Worm (Caenorhabditis elegans) whole organism, L4 larva: ENCODE results near the gene dsl-3.

Source experiments
- F26F4.8 ChIP-seq: fragments of 200-800 bp; sonication (Bioruptor generic); conservative IDR thresholded peaks from 2 replicates; pipeline ENCODE4 v1.3.6; 2022; ENCODE audit warnings: missing genetic modification characterization, missing compliant biosample characterization
- F37D6.2 ChIP-seq: sonication (generic microtip); optimal IDR thresholded peaks from 2 replicates; lab custom pipeline; 2016; ENCODE audit warnings: mild to moderate bottlenecking, missing genetic modification characterization, missing compliant biosample characterization
- T20F7.1 ChIP-seq: fragments of 200-800 bp; sonication (Bioruptor generic); optimal IDR thresholded peaks from 2 replicates; lab custom pipeline; 2018; ENCODE audit warnings: mild to moderate bottlenecking, missing genetic modification characterization, missing compliant biosample characterization
- T26A8.4 ChIP-seq: fragments of 200-800 bp; sonication (Bioruptor generic); IDR thresholded peaks from 2 replicates; pipeline ENCODE4 v1.3.6; 2022; ENCODE audit warnings: missing genetic modification characterization, missing compliant biosample characterization
- Y105C5A.15 ChIP-seq: fragments of 200-800 bp; sonication (Bioruptor generic); IDR thresholded peaks from 2 replicates; pipeline ENCODE4 v1.3.6; 2022; ENCODE audit warnings: missing genetic modification characterization, missing compliant biosample characterization
- Y5F2A.4 ChIP-seq: fragments of 200-800 bp; sonication (Bioruptor generic); optimal IDR thresholded peaks from 2 replicates; lab custom pipeline; 2018; ENCODE audit warnings: mild to moderate bottlenecking, missing genetic modification characterization, missing compliant biosample characterization
- ZK546.5 ChIP-seq, 2 experiments: sonication (generic microtip); optimal IDR thresholded peaks; 2 replicates each; lab custom pipeline; 2017; ENCODE audit warnings: missing biosample characterization in 2 of 2, missing genetic modification characterization in 2 of 2
- aha-1 ChIP-seq: fragments of 150-350 bp; peaks from one replicate; lab custom pipeline; 2014; ENCODE audit warnings: missing biosample characterization, missing genetic modification characterization
- aly-2 ChIP-seq: sonication (generic microtip); optimal IDR thresholded peaks from 2 replicates; lab custom pipeline; 2018; ENCODE audit warnings: missing biosample characterization, missing genetic modification characterization
- ceh-28 ChIP-seq: fragments of 150-350 bp; optimal IDR thresholded peaks from 2 replicates; lab custom pipeline; 2014; ENCODE audit warnings: missing biosample characterization, missing genetic modification reagents, missing genetic modification characterization
- ceh-44 ChIP-seq: fragments of 200-800 bp; sonication (Bioruptor generic); IDR thresholded peaks from 2 replicates; pipeline ENCODE4 v1.3.6; 2022; ENCODE audit warnings: missing genetic modification reagents, missing genetic modification characterization, missing compliant biosample characterization
- ces-1 ChIP-seq: fragments of 150-350 bp; sonication (generic microtip); optimal IDR thresholded peaks from 4 replicates; lab custom pipeline; 2014; ENCODE audit warnings: missing biosample characterization, missing genetic modification reagents, missing genetic modification characterization
- daf-16 ChIP-seq, 3 experiments: sonication (generic microtip); optimal IDR thresholded peaks; 2 replicates each; lab custom pipeline; 2016 to 2017; ENCODE audit warnings: missing genetic modification characterization in 3 of 3, missing genetic modification reagents in 3 of 3, mild to moderate bottlenecking in 2 of 3, missing compliant biosample characterization in 2 of 3, missing biosample characterization in 1 of 3, moderate library complexity in 1 of 3
- dmd-8 ChIP-seq: fragments of 200-800 bp; sonication (Bioruptor generic); IDR thresholded peaks from 2 replicates; pipeline ENCODE4 v1.3.6; 2022; ENCODE audit warnings: missing genetic modification characterization, missing compliant biosample characterization
- dve-1 ChIP-seq: sonication (generic microtip); optimal IDR thresholded peaks from 2 replicates; lab custom pipeline; 2017; ENCODE audit warnings: antibody characterized with exemption, mild to moderate bottlenecking, missing genetic modification characterization, missing compliant biosample characterization; ENCODE audit not compliant: insufficient read depth
- egl-27 ChIP-seq: sonication (generic microtip); optimal IDR thresholded peaks from 3 replicates; lab custom pipeline; 2017; ENCODE audit warnings: missing biosample characterization, missing genetic modification reagents, missing genetic modification characterization
- hlh-30 ChIP-seq: sonication (generic microtip); optimal IDR thresholded peaks from 2 replicates; lab custom pipeline; 2017; ENCODE audit warnings: antibody characterized with exemption, mild to moderate bottlenecking, missing genetic modification characterization, missing compliant biosample characterization; ENCODE audit not compliant: insufficient read depth
- lim-7 ChIP-seq: fragments of 200-800 bp; sonication (Bioruptor generic); IDR thresholded peaks from 2 replicates; pipeline ENCODE4 v1.3.6; 2022; ENCODE audit warnings: missing genetic modification characterization, missing compliant biosample characterization
- lin-29 ChIP-seq: fragments of 200-800 bp; sonication (Bioruptor generic); IDR thresholded peaks from 2 replicates; pipeline ENCODE4 v1.3.6; 2022; ENCODE audit warnings: missing genetic modification reagents, missing genetic modification characterization, missing compliant biosample characterization
- lin-38 ChIP-seq: fragments of 200-800 bp; sonication (Bioruptor generic); IDR thresholded peaks from 2 replicates; pipeline ENCODE4 v1.3.6; 2022; ENCODE audit warnings: missing genetic modification reagents, missing genetic modification characterization, missing compliant biosample characterization
- mdl-1 ChIP-seq, 2 experiments: fragments of 150-350 bp in 1 of 2; sonication (generic microtip) in 1 of 2; optimal IDR thresholded peaks; 2 replicates each; lab custom pipeline; 2014 to 2017; ENCODE audit warnings: missing biosample characterization in 2 of 2, missing genetic modification characterization in 2 of 2
- mdt-29 ChIP-seq: fragments of 200-800 bp; sonication (Bioruptor generic); IDR thresholded peaks from 2 replicates; pipeline ENCODE4 v1.3.6; 2022; ENCODE audit warnings: missing genetic modification reagents, missing genetic modification characterization, missing compliant biosample characterization
- mes-2 ChIP-seq: sonication (generic microtip); optimal IDR thresholded peaks from 2 replicates; lab custom pipeline; 2016; ENCODE audit warnings: missing genotype, mild to moderate bottlenecking, missing genetic modification characterization, missing compliant biosample characterization; ENCODE audit not compliant: poor library complexity, severe bottlenecking
- nhr-25 ChIP-seq: sonication (generic microtip); optimal IDR thresholded peaks from 2 replicates; lab custom pipeline; 2017; ENCODE audit warnings: missing genetic modification characterization, mild to moderate bottlenecking, missing compliant biosample characterization, antibody characterized with exemption, moderate library complexity, borderline replicate concordance; ENCODE audit not compliant: insufficient read depth
- nhr-41 ChIP-seq: fragments of 200-800 bp; sonication (Bioruptor generic); IDR thresholded peaks from 2 replicates; pipeline ENCODE4 v1.3.6; 2022; ENCODE audit warnings: missing genetic modification reagents, missing genetic modification characterization, missing compliant biosample characterization
- nhr-76 ChIP-seq: fragments of 150-350 bp; optimal IDR thresholded peaks from 2 replicates; lab custom pipeline; 2014; ENCODE audit warnings: missing biosample characterization, missing genetic modification characterization
- spr-3 ChIP-seq: fragments of 200-800 bp; sonication (Bioruptor generic); optimal IDR thresholded peaks from 2 replicates; lab custom pipeline; 2018; ENCODE audit warnings: mild to moderate bottlenecking, missing genetic modification characterization, missing compliant biosample characterization
- tag-97 ChIP-seq: fragments of 200-800 bp; sonication (Bioruptor generic); IDR thresholded peaks from 2 replicates; pipeline ENCODE4 v1.3.6; 2022; ENCODE audit warnings: missing genetic modification characterization, missing compliant biosample characterization
- unc-62 ChIP-seq, 3 experiments: fragments of 150-350 bp in 1 of 3; sonication (generic microtip); optimal IDR thresholded peaks in 2 of 3; peaks in 1 of 3; 1 replicate in 1 of 3; 2 replicates in 2 of 3; lab custom pipeline; 2014 to 2017; ENCODE audit warnings: missing biosample characterization in 3 of 3, missing genetic modification characterization in 3 of 3, missing genetic modification reagents in 3 of 3, missing genotype in 1 of 3
- zag-1 ChIP-seq: fragments of 150-350 bp; optimal IDR thresholded peaks from 2 replicates; lab custom pipeline; 2014; ENCODE audit warnings: missing biosample characterization, missing genetic modification characterization
- zfp-2 ChIP-seq: sonication (generic microtip); optimal IDR thresholded peaks from 2 replicates; lab custom pipeline; 2016; ENCODE audit warnings: mild to moderate bottlenecking, missing genetic modification characterization, missing compliant biosample characterization

The dsl-3 gene

DNA sequence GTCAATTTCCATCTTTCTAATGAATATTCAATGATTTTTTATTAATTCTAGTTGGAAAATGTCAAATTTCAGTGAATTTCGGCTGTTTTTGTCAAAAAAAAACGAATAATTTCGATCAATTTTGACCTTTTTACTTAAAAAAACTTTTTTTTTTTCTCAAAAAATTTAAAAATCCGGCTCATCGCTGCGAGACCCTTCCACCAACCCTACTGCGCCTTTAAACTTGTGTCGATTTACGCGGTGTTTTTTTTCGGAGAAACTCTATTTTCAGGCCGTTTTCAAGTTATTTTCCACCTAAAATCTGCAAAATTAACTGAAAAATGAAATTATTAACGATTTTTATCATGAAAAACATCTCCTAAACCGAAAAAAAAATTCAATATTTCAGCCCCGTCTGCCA is 9.3 kb upstream of the dsl-3 start:
- TF ChIP-seq aha-1 (peak; percentile 59), F26F4.8 (GFP tag; lab: Robert Waterston, UW) (no peak)

- TF ChIP-seq tag-97 (GFP tag; lab: Robert Waterston, UW) (no peak), nhr-25 (tag; lab: Kevin White, UChicago) (no peak), egl-27 (no peak), dmd-8 (GFP tag; lab: Robert Waterston, UW) (no peak), daf-16 (GFP tag; optimal IDR thresholded peaks at IDR 0.05; lab: Kevin White, UChicago) (no peak), daf-16 (tag; optimal IDR thresholded peaks at IDR 0.05; lab: Kevin White, UChicago) (no peak), ZK546.5 (tag; optimal IDR thresholded peaks at IDR 0.05; lab: Kevin White, UChicago) (no peak), zfp-2 (no peak), lin-29 (GFP tag; lab: Robert Waterston, UW) (no peak)
These were observed 8.7 kb upstream of the dsl-3 start, which contains the start of gene set-23 for ce11 chrIV:1601357-1601756. set-23 (plus strand) TSS chrIV:1601657.

DNA sequence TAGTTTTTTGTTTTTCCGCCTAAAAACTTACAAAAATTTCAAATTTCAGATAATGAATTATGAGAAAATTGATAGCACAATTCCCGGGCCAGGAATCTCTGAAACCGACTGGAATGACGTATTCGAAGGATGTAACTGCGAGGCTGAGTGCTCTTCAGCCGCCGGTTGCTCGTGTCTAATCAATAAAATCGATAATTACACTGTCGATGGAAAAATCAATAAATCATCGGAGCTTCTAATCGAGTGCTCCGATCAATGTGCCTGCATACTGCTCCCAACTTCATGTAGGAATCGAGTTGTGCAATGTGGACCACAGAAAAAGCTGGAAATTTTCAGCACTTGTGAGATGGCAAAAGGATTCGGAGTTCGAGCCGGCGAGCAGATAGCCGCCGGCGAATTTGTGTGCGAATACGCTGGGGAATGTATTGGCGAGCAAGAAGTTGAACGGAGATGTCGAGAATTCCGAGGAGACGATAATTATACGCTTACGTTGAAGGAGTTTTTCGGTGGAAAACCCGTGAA is 7.1 kb upstream of the dsl-3 start:
- TF ChIP-seq zfp-2 (no peak), aha-1 (peak; percentile 95), ceh-28 (tag; lab: Kevin White, UChicago) (peak; percentile 87)
- TF ChIP-seq, all 104 proteins: peak for 2

- TF ChIP-seq unc-62 (GFP tag; optimal IDR thresholded peaks at IDR 0.05 in 1 of 2; lab: Kevin White, UChicago) (peak in 1 of 2 experiments; percentile 91), unc-62 (tag; optimal IDR thresholded peaks at IDR 0.05; lab: Kevin White, UChicago) (no peak), nhr-41 (GFP tag; lab: Robert Waterston, UW) (no peak), spr-3 (GFP tag; lab: Kevin White, UChicago) (no peak)
These were observed 4.8 kb upstream of the dsl-3 start, which contains the start of gene Y41D4B.11 for ce11 chrIV:1605276-1605762. Y41D4B.11 (plus strand) TSS chrIV:1605712.

ce11 chrIV:1613592-1613991 is 3.5 kb downstream of the dsl-3 start, which contains the start of gene nhr-122:
nhr-122 (plus strand) TSS chrIV:1613892.
- TF ChIP-seq Y105C5A.15 (GFP tag; lab: Robert Waterston, UW) (no peak), aly-2 (no peak), dve-1 (tag; lab: Kevin White, UChicago) (peak; percentile 21), nhr-76 (tag; lab: Kevin White, UChicago) (no peak), zag-1 (tag; lab: Kevin White, UChicago) (no peak), lim-7 (GFP tag; lab: Robert Waterston, UW) (no peak), ces-1 (no peak), F37D6.2 (tag; lab: Kevin White, UChicago) (no peak), mdt-29 (GFP tag; lab: Robert Waterston, UW) (no peak), hlh-30 (tag; lab: Kevin White, UChicago) (peak; percentile 12), lin-38 (GFP tag; lab: Robert Waterston, UW) (no peak), ceh-44 (no peak), mes-2 (tag; lab: Kevin White, UChicago) (peak; percentile 30), T20F7.1 (GFP tag; lab: Kevin White, UChicago) (no peak), aha-1 (peak; percentile 9), T26A8.4 (GFP tag; lab: Robert Waterston, UW) (no peak), Y5F2A.4 (GFP tag; lab: Kevin White, UChicago) (no peak), mdl-1 (tag; optimal IDR thresholded peaks at IDR 0.05; lab: Kevin White, UChicago) (peak in 1 of 2 experiments; percentile 36)
